Worm (Caenorhabditis elegans): Measurements from ENCODE around the gene mbk-1.

The mbk-1 gene

ce11 chrX:14824490-14825050 lies at the start of gene mbk-1:
Gene mbk-1 (minus strand): TSS chrX:14824540.
- peak; percentile 43 for TF ChIP-seq him-1 (tag; optimal IDR thresholded peaks at IDR 0.05)
- no peak for TF ChIP-seq dao-5 (tag; optimal IDR thresholded peaks at IDR 0.05)
- TF ChIP-seq W03F9.2 (tag; optimal IDR thresholded peaks at IDR 0.05), result peak; percentile 71

- TF ChIP-seq W03F9.2 (tag; optimal IDR thresholded peaks at IDR 0.05), result no peak
- TF ChIP-seq dao-5 (tag; optimal IDR thresholded peaks at IDR 0.05), result no peak
Observed at ce11 chrX:14872817-14873469, 48.6 kb upstream of the mbk-1 start, which contains the start of gene F31F6.3. Gene F31F6.3 (minus strand): TSS chrX:14872867.

- TF ChIP-seq W03F9.2 (tag; optimal IDR thresholded peaks at IDR 0.05), result no peak
- no peak for TF ChIP-seq dao-5 (tag; optimal IDR thresholded peaks at IDR 0.05)
- no peak for TF ChIP-seq him-1 (tag; optimal IDR thresholded peaks at IDR 0.05)
Observed at ce11 chrX:14871780-14872179, 47.4 kb upstream of the mbk-1 start, which contains the start of gene F31F6.2. Gene F31F6.2 (minus strand): TSS chrX:14871880.

ce11 chrX:14868200-14868599 lies 43.9 kb upstream of the mbk-1 start, which contains the start of gene F31F6.1:
Gene F31F6.1 (minus strand): TSS chrX:14868300.
- TF ChIP-seq dao-5 (tag; optimal IDR thresholded peaks at IDR 0.05) (no peak), W03F9.2 (tag; optimal IDR thresholded peaks at IDR 0.05) (no peak)

ce11 chrX:14865744-14866143 lies 41.4 kb upstream of the mbk-1 start, which contains the start of gene C27C12.3:
Gene C27C12.3 (minus strand): TSS chrX:14865844.
- no peak for TF ChIP-seq W03F9.2 (tag; optimal IDR thresholded peaks at IDR 0.05)
- no peak for TF ChIP-seq dao-5 (tag; optimal IDR thresholded peaks at IDR 0.05)
- TF ChIP-seq him-1 (tag; optimal IDR thresholded peaks at IDR 0.05), result no peak

- no peak for TF ChIP-seq W03F9.2 (tag; optimal IDR thresholded peaks at IDR 0.05)
- no peak for TF ChIP-seq dao-5 (tag; optimal IDR thresholded peaks at IDR 0.05)
- TF ChIP-seq him-1 (tag; optimal IDR thresholded peaks at IDR 0.05), result no peak
Observed at ce11 chrX:14861752-14862151, 37.4 kb upstream of the mbk-1 start, which contains the start of gene dmd-4. Gene dmd-4 (minus strand): TSS chrX:14861852.

- peak; percentile 63 for TF ChIP-seq him-1 (tag; optimal IDR thresholded peaks at IDR 0.05)
- no peak for TF ChIP-seq dao-5 (tag; optimal IDR thresholded peaks at IDR 0.05)
- no peak for TF ChIP-seq W03F9.2 (tag; optimal IDR thresholded peaks at IDR 0.05)
Observed at ce11 chrX:14853712-14854217, 29.4 kb upstream of the mbk-1 start, which contains the start of the genes C27C12.1 and C27C12.4. Gene C27C12.1 (minus strand): TSS chrX:14853762. Gene C27C12.4 (plus strand): TSS chrX:14854086.

ce11 chrX:14851904-14852303 lies 27.6 kb upstream of the mbk-1 start:
- TF ChIP-seq dao-5 (tag; optimal IDR thresholded peaks at IDR 0.05) (no peak), W03F9.2 (tag; optimal IDR thresholded peaks at IDR 0.05) (no peak), him-1 (tag; optimal IDR thresholded peaks at IDR 0.05) (no peak)

- TF ChIP-seq W03F9.2 (tag; optimal IDR thresholded peaks at IDR 0.05) (no peak), dao-5 (tag; optimal IDR thresholded peaks at IDR 0.05) (no peak), him-1 (tag; optimal IDR thresholded peaks at IDR 0.05) (no peak)
Observed at ce11 chrX:14849054-14849453, 24.7 kb upstream of the mbk-1 start, which contains the start of gene acd-3. Gene acd-3 (plus strand): TSS chrX:14849275.

- TF ChIP-seq W03F9.2 (tag; optimal IDR thresholded peaks at IDR 0.05) (no peak), dao-5 (tag; optimal IDR thresholded peaks at IDR 0.05) (no peak), him-1 (tag; optimal IDR thresholded peaks at IDR 0.05) (no peak)
Observed at ce11 chrX:14845637-14846036, 21.3 kb upstream of the mbk-1 start, which contains the start of gene egrh-1. Gene egrh-1 (plus strand): TSS chrX:14845937.

ce11 chrX:14844481-14844880 lies 20.1 kb upstream of the mbk-1 start:
- TF ChIP-seq him-1 (tag; optimal IDR thresholded peaks at IDR 0.05) (no peak), dao-5 (tag; optimal IDR thresholded peaks at IDR 0.05) (no peak), W03F9.2 (tag; optimal IDR thresholded peaks at IDR 0.05) (no peak)

- TF ChIP-seq dao-5 (tag; optimal IDR thresholded peaks at IDR 0.05), result no peak
- no peak for TF ChIP-seq W03F9.2 (tag; optimal IDR thresholded peaks at IDR 0.05)
- no peak for TF ChIP-seq him-1 (tag; optimal IDR thresholded peaks at IDR 0.05)
Observed at ce11 chrX:14842846-14843369, 18.6 kb upstream of the mbk-1 start.

- no peak for TF ChIP-seq dao-5 (tag; optimal IDR thresholded peaks at IDR 0.05)
- TF ChIP-seq W03F9.2 (tag; optimal IDR thresholded peaks at IDR 0.05), result peak; percentile 78
- TF ChIP-seq him-1 (tag; optimal IDR thresholded peaks at IDR 0.05), result peak; percentile 85
Observed at ce11 chrX:14841030-14841429, 16.7 kb upstream of the mbk-1 start.

ce11 chrX:14838339-14838738 lies 14.0 kb upstream of the mbk-1 start:
- TF ChIP-seq W03F9.2 (tag; optimal IDR thresholded peaks at IDR 0.05) (no peak), dao-5 (tag; optimal IDR thresholded peaks at IDR 0.05) (no peak), him-1 (tag; optimal IDR thresholded peaks at IDR 0.05) (no peak)
